Worm (Caenorhabditis elegans) whole organism, young adult: ENCODE data around the gene skr-7.
A peak's percentile ranks its signal among the peaks of the same experiment; 100 is the strongest.

Experiments
- B0019.2 ChIP-seq: fragments of 200-800 bp; sonication (Bioruptor generic); conservative IDR thresholded peaks from 2 replicates; pipeline ENCODE4 v1.3.6; 2022; ENCODE audit warnings: missing genetic modification reagents, missing genetic modification characterization, missing compliant biosample characterization
- B0035.1 ChIP-seq: sonication (generic microtip); optimal IDR thresholded peaks from 2 replicates; lab custom pipeline; 2016; ENCODE audit warnings: missing genetic modification characterization, mild to moderate bottlenecking, missing compliant biosample characterization, missing genotype, missing genetic modification reagents
- B0336.3 ChIP-seq: fragments of 200-800 bp; sonication (Bioruptor generic); IDR thresholded peaks from 2 replicates; pipeline ENCODE4 v1.3.6; 2022; ENCODE audit warnings: missing genetic modification characterization, missing compliant biosample characterization
- F23B12.7 ChIP-seq: sonication (generic microtip); optimal IDR thresholded peaks from 2 replicates; lab custom pipeline; 2017; ENCODE audit warnings: missing genetic modification characterization, mild to moderate bottlenecking, missing compliant biosample characterization, antibody characterized with exemption, moderate library complexity; ENCODE audit not compliant: insufficient read depth
- F37B4.10 ChIP-seq: fragments of 200-800 bp; sonication (Bioruptor generic); IDR thresholded peaks from 2 replicates; pipeline ENCODE4 v1.3.6; 2022; ENCODE audit warnings: missing genetic modification characterization, missing compliant biosample characterization
- F52B5.7 ChIP-seq: sonication (generic microtip); optimal IDR thresholded peaks from 2 replicates; lab custom pipeline; 2016; ENCODE audit warnings: mild to moderate bottlenecking, missing genetic modification characterization, missing compliant biosample characterization
- F57C9.4 ChIP-seq: sonication (generic microtip); optimal IDR thresholded peaks from 2 replicates; lab custom pipeline; 2017; ENCODE audit warnings: mild to moderate bottlenecking, missing genetic modification characterization, missing compliant biosample characterization
- Y53G8AR.9 ChIP-seq: fragments of 200-800 bp; sonication (Bioruptor generic); conservative IDR thresholded peaks from 2 replicates; pipeline ENCODE4 v1.3.6; 2022; ENCODE audit warnings: missing genetic modification reagents, missing genetic modification characterization, missing compliant biosample characterization
- Y56A3A.18 ChIP-seq: fragments of 200-800 bp; sonication (Bioruptor generic); IDR thresholded peaks from 2 replicates; pipeline ENCODE4 v1.3.6; 2022; ENCODE audit warnings: missing genetic modification reagents, missing genetic modification characterization, missing compliant biosample characterization
- ama-1 ChIP-seq, 3 experiments: fragments of 150-350 bp in 1 of 3; sonication (generic microtip) in 2 of 3; optimal IDR thresholded peaks; 2 replicates each; lab custom pipeline; 2014 to 2018; ENCODE audit warnings: missing biosample characterization in 2 of 3, missing genetic modification characterization in 2 of 3, missing genetic modification reagents in 2 of 3
- aptf-3 ChIP-seq: fragments of 200-800 bp; sonication (Bioruptor generic); IDR thresholded peaks from 2 replicates; pipeline ENCODE4 v1.3.6; 2022; ENCODE audit warnings: missing genetic modification characterization, missing compliant biosample characterization
- athp-1 ChIP-seq: sonication (generic microtip); optimal IDR thresholded peaks from 2 replicates; lab custom pipeline; 2017; ENCODE audit warnings: mild to moderate bottlenecking, missing genetic modification characterization, missing compliant biosample characterization
- cebp-2 ChIP-seq: fragments of 200-800 bp; sonication (Bioruptor generic); IDR thresholded peaks from 2 replicates; pipeline ENCODE4 v1.3.6; 2022; ENCODE audit warnings: missing genetic modification characterization, missing compliant biosample characterization
- ceh-58 ChIP-seq: fragments of 200-800 bp; sonication (Bioruptor generic); IDR thresholded peaks from 2 replicates; pipeline ENCODE4 v1.3.6; 2022; ENCODE audit warnings: missing genetic modification characterization, missing compliant biosample characterization
- ceh-91 ChIP-seq: fragments of 200-800 bp; sonication (Bioruptor generic); IDR thresholded peaks from 2 replicates; pipeline ENCODE4 v1.3.6; 2022; ENCODE audit warnings: missing genetic modification reagents, missing genetic modification characterization, missing compliant biosample characterization
- die-1 ChIP-seq: sonication (generic microtip); optimal IDR thresholded peaks from 2 replicates; lab custom pipeline; 2016; ENCODE audit warnings: missing genotype, mild to moderate bottlenecking, missing genetic modification characterization, missing compliant biosample characterization
- dpl-1 ChIP-seq: fragments of 150-350 bp; optimal IDR thresholded peaks from 2 replicates; lab custom pipeline; 2014; ENCODE audit warnings: missing biosample characterization, missing genetic modification reagents, missing genetic modification characterization
- ets-4 ChIP-seq: fragments of 200-800 bp; sonication (Bioruptor generic); optimal IDR thresholded peaks from 2 replicates; lab custom pipeline; 2018; ENCODE audit warnings: mild to moderate bottlenecking, missing genetic modification characterization, missing compliant biosample characterization
- hlh-12 ChIP-seq: sonication (generic microtip); optimal IDR thresholded peaks from 2 replicates; lab custom pipeline; 2016; ENCODE audit warnings: missing genetic modification characterization, missing compliant biosample characterization
- hmg-1.2 ChIP-seq: fragments of 200-800 bp; sonication (Bioruptor generic); IDR thresholded peaks from 2 replicates; pipeline ENCODE4 v1.3.6; 2022; ENCODE audit warnings: missing genetic modification reagents, missing genetic modification characterization, missing compliant biosample characterization
- lag-1 ChIP-seq: fragments of 200-800 bp; sonication (Bioruptor generic); IDR thresholded peaks from 2 replicates; pipeline ENCODE4 v1.3.6; 2022; ENCODE audit warnings: missing genetic modification reagents, missing genetic modification characterization, missing compliant biosample characterization
- lin-35 ChIP-seq, 3 experiments: fragments of 150-350 bp in 2 of 3; sonication (generic microtip) in 1 of 3; optimal IDR thresholded peaks; 2 replicates each; lab custom pipeline; 2014 to 2018; ENCODE audit warnings: missing biosample characterization in 3 of 3, missing genetic modification characterization in 3 of 3, missing genetic modification reagents in 3 of 3
- lin-54 ChIP-seq: fragments of 200-800 bp; sonication (Bioruptor generic); optimal IDR thresholded peaks from 2 replicates; lab custom pipeline; 2018; ENCODE audit warnings: mild to moderate bottlenecking, missing genetic modification characterization, missing compliant biosample characterization
- madf-10 ChIP-seq: sonication (generic microtip); optimal IDR thresholded peaks from 2 replicates; lab custom pipeline; 2016; ENCODE audit warnings: mild to moderate bottlenecking, missing genetic modification characterization, missing compliant biosample characterization
- mel-28 ChIP-seq: sonication (generic microtip); optimal IDR thresholded peaks from 2 replicates; lab custom pipeline; 2016; ENCODE audit warnings: borderline replicate concordance, mild to moderate bottlenecking, missing genetic modification characterization, missing compliant biosample characterization
- mxl-1 ChIP-seq: sonication (generic microtip); optimal IDR thresholded peaks from 2 replicates; lab custom pipeline; 2016; ENCODE audit warnings: missing genetic modification characterization, missing compliant biosample characterization
- nhr-80 ChIP-seq: sonication (generic microtip); optimal IDR thresholded peaks from 2 replicates; lab custom pipeline; 2016; ENCODE audit warnings: missing genetic modification characterization, missing compliant biosample characterization
- rcor-1 ChIP-seq: fragments of 200-800 bp; sonication (Bioruptor generic); IDR thresholded peaks from 2 replicates; pipeline ENCODE4 v1.3.6; 2022; ENCODE audit warnings: missing genetic modification reagents, missing genetic modification characterization, missing compliant biosample characterization
- sea-2 ChIP-seq: fragments of 200-800 bp; sonication (Bioruptor generic); IDR thresholded peaks from 2 replicates; pipeline ENCODE4 v1.3.6; 2022; ENCODE audit warnings: missing genetic modification characterization, missing compliant biosample characterization
- snpc-3.4 ChIP-seq: sonication (generic microtip); optimal IDR thresholded peaks from 2 replicates; lab custom pipeline; 2017; ENCODE audit warnings: missing genetic modification characterization, mild to moderate bottlenecking, missing compliant biosample characterization, antibody characterized with exemption, moderate library complexity, missing genotype, missing genetic modification reagents
- snpc-4 ChIP-seq, 5 experiments: fragments of 150-350 bp in 1 of 5; sonication (generic microtip) in 4 of 5; optimal IDR thresholded peaks; 2 replicates each; lab custom pipeline; 2014 to 2018; ENCODE audit warnings: missing genetic modification characterization in 5 of 5, missing biosample characterization in 3 of 5, antibody characterized with exemption in 2 of 5, mild to moderate bottlenecking in 2 of 5, missing compliant biosample characterization in 2 of 5, missing genotype in 2 of 5, moderate library complexity in 2 of 5, missing genetic modification reagents in 1 of 5
- unc-62 ChIP-seq: fragments of 150-350 bp; optimal IDR thresholded peaks from 2 replicates; lab custom pipeline; 2014; ENCODE audit warnings: missing biosample characterization, missing genetic modification reagents, missing genetic modification characterization
- ztf-18 ChIP-seq: sonication (generic microtip); optimal IDR thresholded peaks from 2 replicates; lab custom pipeline; 2016; ENCODE audit warnings: missing genotype, mild to moderate bottlenecking, missing genetic modification characterization, missing compliant biosample characterization
- ztf-22 ChIP-seq: fragments of 200-800 bp; sonication (Bioruptor generic); optimal IDR thresholded peaks from 2 replicates; lab custom pipeline; 2018; ENCODE audit warnings: mild to moderate bottlenecking, missing genetic modification characterization, moderate library complexity, missing compliant biosample characterization
- ztf-28 ChIP-seq: fragments of 200-800 bp; sonication (Bioruptor generic); IDR thresholded peaks from 2 replicates; pipeline ENCODE4 v1.3.6; 2022; ENCODE audit warnings: missing genetic modification reagents, missing genetic modification characterization, missing compliant biosample characterization
- ztf-3 ChIP-seq: fragments of 200-800 bp; sonication (Bioruptor generic); optimal IDR thresholded peaks from 2 replicates; lab custom pipeline; 2018; ENCODE audit warnings: mild to moderate bottlenecking, missing genetic modification characterization, missing compliant biosample characterization
- ztf-6 ChIP-seq: fragments of 200-800 bp; sonication (Bioruptor generic); IDR thresholded peaks from 2 replicates; pipeline ENCODE4 v1.3.6; 2022; ENCODE audit warnings: missing genetic modification reagents, missing genetic modification characterization, missing compliant biosample characterization

The skr-7 gene

ce11 chrV:4450523-4451089 lies 28.4 kb downstream of the skr-7 start, which contains the start of gene rft-2 (continued):
- TF ChIP-seq sea-2 (GFP tag; lab: Robert Waterston, UW) (no peak), B0035.1 (tag; lab: Kevin White, UChicago) (no peak), unc-62 (GFP tag; lab: Kevin White, UChicago) (no peak), rcor-1 (GFP tag; lab: Robert Waterston, UW) (no peak), lin-54 (GFP tag; lab: Kevin White, UChicago) (peak; percentile 91), nhr-80 (tag; lab: Kevin White, UChicago) (peak; percentile 19), B0019.2 (GFP tag; lab: Robert Waterston, UW) (no peak), ets-4 (GFP tag; lab: Kevin White, UChicago) (no peak), F37B4.10 (GFP tag; lab: Robert Waterston, UW) (no peak), ztf-22 (GFP tag; lab: Kevin White, UChicago) (no peak), dpl-1 (GFP tag; lab: Kevin White, UChicago) (peak; percentile 87), mel-28 (tag; lab: Kevin White, UChicago) (no peak), die-1 (no peak)

DNA sequence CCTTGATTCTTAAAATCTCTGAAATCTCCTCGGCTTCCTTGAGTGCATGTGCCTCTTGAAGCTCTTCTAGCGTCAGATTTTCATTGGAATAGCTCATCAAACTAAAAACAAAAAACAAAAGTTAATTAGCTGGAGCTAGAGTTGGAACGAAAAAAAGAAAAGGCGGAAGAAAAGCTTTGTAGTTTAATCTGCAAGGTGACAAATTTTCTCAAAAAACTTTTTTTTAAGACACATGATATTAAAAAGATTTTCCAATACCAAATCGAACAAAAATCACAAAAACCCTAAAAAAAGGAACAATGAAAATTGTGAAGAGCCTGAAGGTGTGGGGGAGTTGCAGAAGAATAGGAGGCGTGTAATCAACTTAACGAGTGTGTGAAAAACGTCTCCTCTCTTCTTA lies 32.4 kb downstream of the skr-7 start, which contains the start of gene gnrr-5:
Gene gnrr-5 (minus strand): TSS at position 101 of the 400 bp plus-strand sequence.
- TF ChIP-seq hmg-1.2 (GFP tag; lab: Robert Waterston, UW), result no peak
- no peak for TF ChIP-seq ztf-3
- TF ChIP-seq F37B4.10 (GFP tag; lab: Robert Waterston, UW), result no peak
- TF ChIP-seq Y56A3A.18 (GFP tag; lab: Robert Waterston, UW), result no peak
- TF ChIP-seq ztf-6 (GFP tag; lab: Robert Waterston, UW), result no peak
- TF ChIP-seq athp-1 (tag; lab: Kevin White, UChicago), result no peak
- no peak for TF ChIP-seq hlh-12 (tag; lab: Kevin White, UChicago)
- no peak for TF ChIP-seq ztf-28 (GFP tag; lab: Robert Waterston, UW)
- TF ChIP-seq F52B5.7, result no peak
- TF ChIP-seq aptf-3 (GFP tag; lab: Robert Waterston, UW), result no peak
- no peak for TF ChIP-seq Y53G8AR.9 (GFP tag; lab: Robert Waterston, UW)
- TF ChIP-seq B0336.3 (GFP tag; lab: Robert Waterston, UW), result no peak
- no peak for TF ChIP-seq madf-10
- no peak for TF ChIP-seq ceh-91 (GFP tag; lab: Robert Waterston, UW)
- TF ChIP-seq mxl-1, result no peak
- TF ChIP-seq F57C9.4 (tag; lab: Kevin White, UChicago), result no peak
- no peak for TF ChIP-seq lag-1 (GFP tag; lab: Robert Waterston, UW)

- TF ChIP-seq ztf-18 (no peak), snpc-3.4 (no peak), F23B12.7 (tag; lab: Kevin White, UChicago) (no peak), snpc-4 (GFP tag; optimal IDR thresholded peaks at IDR 0.05; lab: Kevin White, UChicago) (no peak), snpc-4 (tag; optimal IDR thresholded peaks at IDR 0.05; lab: Kevin White, UChicago) (no peak), nhr-80 (tag; lab: Kevin White, UChicago) (no peak), B0336.3 (GFP tag; lab: Robert Waterston, UW) (no peak), ceh-58 (no peak), lin-35 (GFP tag; optimal IDR thresholded peaks at IDR 0.05; lab: Kevin White, UChicago) (no peak), cebp-2 (GFP tag; lab: Robert Waterston, UW) (no peak), mxl-1 (no peak), ama-1 (optimal IDR thresholded peaks at IDR 0.05; lab: Kevin White, UChicago) (no peak), ama-1 (GFP tag; optimal IDR thresholded peaks at IDR 0.05; lab: Kevin White, UChicago) (no peak)
- TF ChIP-seq, all 124 proteins: peak for 0
These were observed 48.8 kb downstream of the skr-7 start, which contains the start of gene T08H10.3 for ce11 chrV:4471065-4471464. T08H10.3 (plus strand) TSS chrV:4471365.
